Fruit fly (Drosophila melanogaster): ENCODE results near the gene IM33.

- no peak for TF ChIP-seq pan (optimal IDR thresholded peaks at IDR 0.05)
- no peak for TF ChIP-seq psq (optimal IDR thresholded peaks at IDR 0.05)
- TF ChIP-seq usp (GFP tag; optimal IDR thresholded peaks at IDR 0.05), result no peak
- no peak for TF ChIP-seq Dll (optimal IDR thresholded peaks at IDR 0.05)
These were observed 5.1 kb upstream of the IM33 start, which contains the start of gene CG43145 for dm6 chr2L:3701526-3701925.
